Fruit fly (Drosophila melanogaster) whole organism, embryonic: ENCODE measurements around the gene Alg9.

Source experiments
- Ada2b ChIP-seq: fragments of 200-800 bp; sonication (Bioruptor generic); IDR thresholded peaks from 2 replicates; pipeline ENCODE4 v1.3.6; 2022; ENCODE audit warnings: missing biosample characterization, missing genetic modification characterization
- Antp ChIP-seq: fragments of 200-800 bp; sonication (Bioruptor generic); optimal IDR thresholded peaks from 3 replicates; lab custom pipeline; 2016; ENCODE audit warnings: missing biosample characterization, missing genetic modification characterization
- CG1024 ChIP-seq: fragments of 200-800 bp; sonication (Bioruptor generic); IDR thresholded peaks from 2 replicates; pipeline ENCODE4 v1.3.6; 2022; ENCODE audit warnings: missing biosample characterization, missing genetic modification characterization
- CG10462 ChIP-seq: fragments of 200-800 bp; sonication (Bioruptor generic); optimal IDR thresholded peaks from 2 replicates; lab custom pipeline; 2016; ENCODE audit warnings: missing biosample characterization, missing genetic modification characterization
- CG10565 ChIP-seq: fragments of 200-800 bp; sonication (Bioruptor generic); optimal IDR thresholded peaks from 3 replicates; lab custom pipeline; 2016; ENCODE audit warnings: missing biosample characterization, mild to moderate bottlenecking, missing genetic modification characterization
- CG11696 ChIP-seq: fragments of 200-800 bp; sonication (Bioruptor generic); IDR thresholded peaks from 2 replicates; pipeline ENCODE4 v1.3.6; 2022; ENCODE audit warnings: missing biosample characterization, missing genetic modification characterization
- CG12659 ChIP-seq: fragments of 200-800 bp; sonication (Bioruptor generic); optimal IDR thresholded peaks from 3 replicates; lab custom pipeline; 2017; ENCODE audit warnings: mild to moderate bottlenecking, missing biosample characterization, missing genetic modification reagents, missing genetic modification characterization
- CG14050 ChIP-seq: fragments of 200-800 bp; sonication (Bioruptor generic); IDR thresholded peaks from 3 replicates; pipeline ENCODE4 v1.3.6; 2022; ENCODE audit warnings: missing biosample characterization, missing genetic modification characterization
- CG30403 ChIP-seq: fragments of 200-800 bp; sonication (Bioruptor generic); optimal IDR thresholded peaks from 3 replicates; lab custom pipeline; 2016; ENCODE audit warnings: missing biosample characterization, missing genetic modification characterization
- CG31224 ChIP-seq: fragments of 200-800 bp; sonication (Bioruptor generic); IDR thresholded peaks from 2 replicates; pipeline ENCODE4 v1.3.6; 2022; ENCODE audit warnings: missing biosample characterization, missing genetic modification characterization
- CG32532 ChIP-seq: fragments of 200-800 bp; sonication (Bioruptor generic); IDR thresholded peaks from 2 replicates; pipeline ENCODE4 v1.3.6; 2022; ENCODE audit warnings: missing biosample characterization, missing genetic modification characterization
- CG34224 ChIP-seq: fragments of 200-800 bp; sonication (Bioruptor generic); IDR thresholded peaks from 3 replicates; pipeline ENCODE4 v1.3.6; 2022; ENCODE audit warnings: missing biosample characterization, missing genetic modification characterization; ENCODE audit not compliant: partially characterized antibody
- CG4282 ChIP-seq: fragments of 200-800 bp; sonication (Bioruptor generic); optimal IDR thresholded peaks from 2 replicates; lab custom pipeline; 2016; ENCODE audit warnings: missing biosample characterization, missing genetic modification characterization
- CG6854 ChIP-seq: fragments of 200-800 bp; sonication (Bioruptor generic); optimal IDR thresholded peaks from 3 replicates; lab custom pipeline; 2017; ENCODE audit warnings: missing biosample characterization, mild to moderate bottlenecking, missing genetic modification characterization
- CG7556 ChIP-seq: fragments of 200-800 bp; sonication (Bioruptor generic); optimal IDR thresholded peaks from 2 replicates; lab custom pipeline; 2017; ENCODE audit warnings: missing biosample characterization, mild to moderate bottlenecking, missing genetic modification characterization
- CG7839 ChIP-seq: fragments of 200-800 bp; sonication (Bioruptor generic); optimal IDR thresholded peaks from 3 replicates; lab custom pipeline; 2018; ENCODE audit warnings: missing biosample characterization, mild to moderate bottlenecking, missing genetic modification characterization, moderate library complexity
- CG8281 ChIP-seq: fragments of 200-800 bp; sonication (Bioruptor generic); optimal IDR thresholded peaks from 2 replicates; lab custom pipeline; 2018; ENCODE audit warnings: missing biosample characterization, mild to moderate bottlenecking, missing genetic modification characterization, moderate library complexity
- CG8290 ChIP-seq, 3 experiments: fragments of 200-800 bp; sonication (Bioruptor generic); optimal IDR thresholded peaks; 2 replicates each; lab custom pipeline; 2016 to 2019; ENCODE audit warnings: missing biosample characterization in 3 of 3, missing genetic modification characterization in 3 of 3, mild to moderate bottlenecking in 2 of 3, moderate library complexity in 1 of 3
- D19B ChIP-seq: fragments of 200-800 bp; sonication (Bioruptor generic); optimal IDR thresholded peaks from 2 replicates; lab custom pipeline; 2017; ENCODE audit warnings: missing biosample characterization, mild to moderate bottlenecking, missing genetic modification characterization
- Dip3 ChIP-seq: fragments of 200-800 bp; sonication (Bioruptor generic); optimal IDR thresholded peaks from 3 replicates; lab custom pipeline; 2016; ENCODE audit warnings: missing biosample characterization, missing genetic modification characterization
- Dll ChIP-seq: fragments of 200-800 bp; sonication (Bioruptor generic); IDR thresholded peaks from 4 replicates; pipeline ENCODE4 v1.3.6; 2022; ENCODE audit warnings: missing biosample characterization, missing genetic modification characterization; ENCODE audit not compliant: partially characterized antibody
- E2f1 ChIP-seq: fragments of 200-800 bp; sonication (Bioruptor generic); IDR thresholded peaks from 2 replicates; pipeline ENCODE4 v1.3.6; 2022; ENCODE audit warnings: missing biosample characterization, missing genetic modification characterization
- HLH54F ChIP-seq: fragments of 200-800 bp; sonication (Bioruptor generic); optimal IDR thresholded peaks from 3 replicates; lab custom pipeline; 2016; ENCODE audit warnings: missing biosample characterization, missing genetic modification characterization
- Meics ChIP-seq: fragments of 200-800 bp; sonication (Bioruptor generic); optimal IDR thresholded peaks from 2 replicates; lab custom pipeline; 2017; ENCODE audit warnings: missing biosample characterization, mild to moderate bottlenecking, missing genetic modification characterization
- Poxn ChIP-seq: fragments of 200-800 bp; sonication (Bioruptor generic); IDR thresholded peaks from 2 replicates; pipeline ENCODE4 v1.3.6; 2022; ENCODE audit warnings: missing biosample characterization, missing genetic modification characterization
- Vsx1 ChIP-seq: fragments of 200-800 bp; sonication (Bioruptor generic); optimal IDR thresholded peaks from 2 replicates; lab custom pipeline; 2017; ENCODE audit warnings: missing biosample characterization, mild to moderate bottlenecking, missing genetic modification characterization, missing genetic modification reagents
- amos ChIP-seq: fragments of 200-800 bp; sonication (Bioruptor generic); IDR thresholded peaks from 2 replicates; pipeline ENCODE4 v1.3.6; 2022; ENCODE audit warnings: missing biosample characterization, missing genetic modification characterization; ENCODE audit not compliant: partially characterized antibody
- ap ChIP-seq: fragments of 200-800 bp; sonication (Bioruptor generic); IDR thresholded peaks from 2 replicates; pipeline ENCODE4 v1.3.6; 2022; ENCODE audit warnings: missing biosample characterization, missing genetic modification characterization
- ase ChIP-seq: fragments of 200-800 bp; sonication (Bioruptor generic); IDR thresholded peaks from 3 replicates; pipeline ENCODE4 v1.3.6; 2022; ENCODE audit warnings: missing biosample characterization, missing genetic modification characterization
- ash1 ChIP-seq: fragments of 200-800 bp; sonication (Bioruptor generic); optimal IDR thresholded peaks from 2 replicates; lab custom pipeline; 2018; ENCODE audit warnings: missing biosample characterization, mild to moderate bottlenecking, missing genetic modification characterization
- bowl ChIP-seq: fragments of 200-800 bp; sonication (Bioruptor generic); IDR thresholded peaks from 2 replicates; pipeline ENCODE4 v1.3.6; 2022; ENCODE audit warnings: missing biosample characterization, missing genetic modification characterization
- crp ChIP-seq, 2 experiments: fragments of 200-800 bp; sonication (Bioruptor generic); optimal IDR thresholded peaks; 2 replicates in 1 of 2; 3 replicates in 1 of 2; lab custom pipeline; 2017; ENCODE audit warnings: missing biosample characterization in 2 of 2, missing genetic modification characterization in 2 of 2, mild to moderate bottlenecking in 1 of 2, moderate library complexity in 1 of 2
- dpn ChIP-seq, 2 experiments: fragments of 200-800 bp; sonication (Bioruptor generic); optimal IDR thresholded peaks; 3 replicates each; lab custom pipeline; 2016; ENCODE audit warnings: missing biosample characterization in 2 of 2, missing genetic modification characterization in 2 of 2
- fd102C ChIP-seq: fragments of 200-800 bp; sonication (Bioruptor generic); optimal IDR thresholded peaks from 2 replicates; lab custom pipeline; 2018; ENCODE audit warnings: missing biosample characterization, mild to moderate bottlenecking, missing genetic modification characterization, moderate library complexity
- gfzf ChIP-seq: fragments of 200-800 bp; sonication (Bioruptor generic); optimal IDR thresholded peaks from 2 replicates; lab custom pipeline; 2016; ENCODE audit warnings: missing biosample characterization, mild to moderate bottlenecking, missing genetic modification characterization, moderate library complexity
- ind ChIP-seq: fragments of 200-800 bp; sonication (Bioruptor generic); optimal IDR thresholded peaks from 3 replicates; lab custom pipeline; 2016; ENCODE audit warnings: missing biosample characterization, missing genetic modification characterization
- inv ChIP-seq: fragments of 200-800 bp; sonication (Bioruptor generic); IDR thresholded peaks from 2 replicates; pipeline ENCODE4 v1.3.6; 2022; ENCODE audit warnings: missing biosample characterization, missing genetic modification characterization; ENCODE audit not compliant: partially characterized antibody
- klu ChIP-seq: fragments of 200-800 bp; sonication (Bioruptor generic); IDR thresholded peaks from 2 replicates; pipeline ENCODE4 v1.3.6; 2022; ENCODE audit warnings: missing biosample characterization, missing genetic modification characterization
- knrl ChIP-seq: fragments of 200-800 bp; sonication (Bioruptor generic); IDR thresholded peaks from 3 replicates; pipeline ENCODE4 v1.3.6; 2022; ENCODE audit warnings: missing biosample characterization, missing genetic modification characterization; ENCODE audit not compliant: partially characterized antibody
- mirr ChIP-seq: fragments of 200-800 bp; sonication (Bioruptor generic); optimal IDR thresholded peaks from 3 replicates; lab custom pipeline; 2018; ENCODE audit warnings: missing biosample characterization, mild to moderate bottlenecking, missing genetic modification characterization
- mld ChIP-seq: fragments of 200-800 bp; sonication (Bioruptor generic); IDR thresholded peaks from 3 replicates; pipeline ENCODE4 v1.3.6; 2022; ENCODE audit warnings: missing biosample characterization, missing genetic modification characterization; ENCODE audit not compliant: partially characterized antibody
- pros ChIP-seq: fragments of 200-800 bp; sonication (Bioruptor generic); optimal IDR thresholded peaks from 3 replicates; lab custom pipeline; 2019; ENCODE audit warnings: missing biosample characterization, mild to moderate bottlenecking, missing genetic modification characterization, moderate library complexity
- sisA ChIP-seq: fragments of 200-800 bp; sonication (Bioruptor generic); IDR thresholded peaks from 2 replicates; pipeline ENCODE4 v1.3.6; 2022; ENCODE audit warnings: missing biosample characterization, missing genetic modification characterization
- so ChIP-seq: fragments of 200-800 bp; sonication (Bioruptor generic); IDR thresholded peaks from 3 replicates; pipeline ENCODE4 v1.3.6; 2022; ENCODE audit warnings: missing biosample characterization, missing genetic modification characterization
- sob ChIP-seq: fragments of 200-800 bp; sonication (Bioruptor generic); IDR thresholded peaks from 2 replicates; pipeline ENCODE4 v1.3.6; 2022; ENCODE audit warnings: missing biosample characterization, missing genetic modification characterization
- tgo ChIP-seq: fragments of 200-800 bp; sonication (Bioruptor generic); IDR thresholded peaks from 3 replicates; pipeline ENCODE4 v1.3.6; 2022; ENCODE audit warnings: missing biosample characterization, missing genetic modification characterization
- zen ChIP-seq: fragments of 200-800 bp; sonication (Bioruptor generic); optimal IDR thresholded peaks from 3 replicates; lab custom pipeline; 2018; ENCODE audit warnings: missing biosample characterization, mild to moderate bottlenecking, missing genetic modification characterization, moderate library complexity
- zfh2 ChIP-seq: fragments of 200-800 bp; sonication (Bioruptor generic); optimal IDR thresholded peaks from 2 replicates; lab custom pipeline; 2016; ENCODE audit warnings: missing biosample characterization, missing genetic modification characterization

Alg9 gene

dm6 chr3R:25232271-25232989, 11.0 kb downstream of the Alg9 start, which contains the start of gene Cad96Cb (continued):
- no peak for TF ChIP-seq mld (GFP tag; lab: Robert Waterston, UW)
- TF ChIP-seq Dip3 (GFP tag; lab: Kevin White, UChicago): peak; percentile 20
- TF ChIP-seq tgo (GFP tag; lab: Robert Waterston, UW): peak; percentile 64
- peak; percentile 66 to 80 for TF ChIP-seq dpn (GFP tag; optimal IDR thresholded peaks at IDR 0.05; lab: Kevin White, UChicago)
- peak; percentile 65 for TF ChIP-seq sisA
- TF ChIP-seq Vsx1 (GFP tag; lab: Kevin White, UChicago): peak; percentile 75
- peak; percentile 90 for TF ChIP-seq CG7839
- TF ChIP-seq klu (GFP tag; lab: Robert Waterston, UW): peak; percentile 10; the same call in 1 of the 2 replicates
- TF ChIP-seq ase (GFP tag; lab: Robert Waterston, UW): peak; percentile 35; the same call in 1 of the 3 replicates
- peak; percentile 28 for TF ChIP-seq CG4282 (GFP tag; lab: Kevin White, UChicago)
- no peak for TF ChIP-seq Poxn (GFP tag; lab: Robert Waterston, UW)
- peak in 1 of 2 experiments; percentile 43 for TF ChIP-seq crp (GFP tag; optimal IDR thresholded peaks at IDR 0.05; lab: Kevin White, UChicago)
- TF ChIP-seq bowl: no peak
- peak; percentile 92 for TF ChIP-seq CG30403 (GFP tag; lab: Kevin White, UChicago)
- no peak for TF ChIP-seq CG31224
- TF ChIP-seq CG10565 (GFP tag; lab: Kevin White, UChicago): peak; percentile 28
- no peak for TF ChIP-seq pros (GFP tag; lab: Kevin White, UChicago)
- peak; percentile 61 for TF ChIP-seq HLH54F (GFP tag; lab: Kevin White, UChicago)
- TF ChIP-seq CG34224 (GFP tag; lab: Robert Waterston, UW): no peak
- TF ChIP-seq inv (GFP tag; lab: Robert Waterston, UW): no peak
- peak; percentile 31 for TF ChIP-seq D19B (GFP tag; lab: Kevin White, UChicago)
- 0 out of 2 replicates have a peak, but pooled peaks have one; percentile 12 for TF ChIP-seq CG1024 (GFP tag; lab: Robert Waterston, UW)
- no peak for TF ChIP-seq fd102C
- TF ChIP-seq Dll: 0 out of 4 replicates have a peak, but pooled peaks have one; percentile 21
- TF ChIP-seq so (GFP tag; lab: Robert Waterston, UW): peak; percentile 66; the same call in 1 of the 3 replicates
- TF ChIP-seq CG11696 (GFP tag; lab: Robert Waterston, UW): peak; percentile 87
- TF ChIP-seq Meics (GFP tag; lab: Kevin White, UChicago): peak; percentile 69
- peak; percentile 43; the same call in 1 of the 2 replicates for TF ChIP-seq ap
- TF ChIP-seq CG12659 (GFP tag; lab: Kevin White, UChicago): peak; percentile 87
- peak; percentile 43; the same call in 1 of the 3 replicates for TF ChIP-seq CG14050 (GFP tag; lab: Robert Waterston, UW)
- TF ChIP-seq ash1: no peak
- TF ChIP-seq mirr (GFP tag; lab: Kevin White, UChicago): no peak
- peak; percentile 95 for TF ChIP-seq CG7556 (GFP tag; lab: Kevin White, UChicago)
- no peak for TF ChIP-seq sob (GFP tag; lab: Robert Waterston, UW)
- peak; percentile 72 for TF ChIP-seq CG10462 (GFP tag; lab: Kevin White, UChicago)
- peak; percentile 40; the same call in 1 of the 2 replicates for TF ChIP-seq CG32532 (GFP tag; lab: Robert Waterston, UW)
- TF ChIP-seq ind (GFP tag; lab: Kevin White, UChicago): peak; percentile 79
- peak; percentile 68 for TF ChIP-seq CG8281
- peak; percentile 48; the same call in 1 of the 2 replicates for TF ChIP-seq E2f1 (GFP tag; lab: Robert Waterston, UW)
- no peak for TF ChIP-seq gfzf
- no peak for TF ChIP-seq knrl (GFP tag; lab: Robert Waterston, UW)
- no peak for TF ChIP-seq CG8290 (GFP tag; optimal IDR thresholded peaks at IDR 0.05; lab: Kevin White, UChicago)
- TF ChIP-seq CG8290 (tag; optimal IDR thresholded peaks at IDR 0.05; lab: Kevin White, UChicago): peak in 1 of 2 experiments; percentile 3
- TF ChIP-seq Antp (GFP tag; lab: Kevin White, UChicago): peak; percentile 67
- TF ChIP-seq zfh2 (GFP tag; lab: Kevin White, UChicago): peak; percentile 0
- peak; percentile 72 for TF ChIP-seq CG6854 (GFP tag; lab: Kevin White, UChicago)
- TF ChIP-seq Ada2b (GFP tag; lab: Robert Waterston, UW): no peak
- TF ChIP-seq zen: peak; percentile 57
- no peak for TF ChIP-seq amos (GFP tag; lab: Robert Waterston, UW)
